Worm (Caenorhabditis elegans) whole organism, L4/young adult: ENCODE measurements around the gene nhr-28.

ENCODE experiments used
- W03F9.2 ChIP-seq: fragments of 150-350 bp; optimal IDR thresholded peaks from 2 replicates; lab custom pipeline; 2014; ENCODE audit warnings: missing biosample characterization, missing genetic modification characterization
- dao-5 ChIP-seq: sonication (generic microtip); optimal IDR thresholded peaks from 2 replicates; lab custom pipeline; 2016; ENCODE audit warnings: missing genotype, missing genetic modification characterization, moderate library complexity, missing compliant biosample characterization
- him-1 ChIP-seq: sonication (generic microtip); optimal IDR thresholded peaks from 2 replicates; lab custom pipeline; 2016; ENCODE audit warnings: missing genotype, missing genetic modification reagents, missing genetic modification characterization, missing compliant biosample characterization

nhr-28 gene

DNA sequence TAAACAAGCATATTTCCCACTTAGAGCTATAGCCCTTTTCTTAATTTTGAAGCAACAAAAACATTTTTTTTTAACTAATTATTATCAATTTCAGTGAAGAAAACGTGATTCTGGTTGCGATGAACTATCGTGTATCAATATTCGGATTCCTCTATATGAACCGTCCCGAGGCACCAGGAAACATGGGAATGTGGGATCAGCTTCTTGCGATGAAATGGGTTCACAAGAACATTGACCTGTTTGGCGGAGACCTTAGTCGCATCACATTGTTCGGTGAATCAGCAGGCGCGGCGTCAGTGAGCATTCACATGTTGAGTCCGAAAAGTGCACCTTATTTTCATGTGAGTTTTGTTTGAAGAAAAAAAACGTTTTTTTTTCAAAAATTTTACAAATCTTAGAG lies 14.2 kb downstream of the nhr-28 start:
- TF ChIP-seq him-1 (tag; lab: Kevin White, UChicago) (no peak), dao-5 (tag; lab: Kevin White, UChicago) (no peak), W03F9.2 (tag; lab: Kevin White, UChicago) (no peak)

DNA sequence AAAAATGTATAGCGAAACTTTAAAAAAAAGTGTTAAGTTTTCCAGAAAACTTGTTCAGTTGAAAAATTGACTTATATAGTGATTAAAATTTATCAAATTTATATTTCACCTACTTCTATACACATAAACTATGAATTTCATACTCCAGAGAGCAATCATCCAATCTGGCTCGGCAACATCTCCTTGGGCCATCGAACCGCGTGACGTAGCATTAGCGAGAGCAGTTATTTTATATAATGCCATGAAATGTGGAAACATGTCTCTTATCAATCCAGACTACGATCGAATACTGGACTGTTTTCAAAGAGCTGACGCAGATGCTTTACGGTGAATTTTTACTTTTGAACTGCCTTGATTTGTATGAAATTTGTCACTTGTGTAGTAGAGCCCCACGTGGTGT lies 14.7 kb downstream of the nhr-28 start:
- TF ChIP-seq dao-5 (tag; lab: Kevin White, UChicago) (no peak), W03F9.2 (tag; lab: Kevin White, UChicago) (no peak), him-1 (tag; lab: Kevin White, UChicago) (no peak)

DNA sequence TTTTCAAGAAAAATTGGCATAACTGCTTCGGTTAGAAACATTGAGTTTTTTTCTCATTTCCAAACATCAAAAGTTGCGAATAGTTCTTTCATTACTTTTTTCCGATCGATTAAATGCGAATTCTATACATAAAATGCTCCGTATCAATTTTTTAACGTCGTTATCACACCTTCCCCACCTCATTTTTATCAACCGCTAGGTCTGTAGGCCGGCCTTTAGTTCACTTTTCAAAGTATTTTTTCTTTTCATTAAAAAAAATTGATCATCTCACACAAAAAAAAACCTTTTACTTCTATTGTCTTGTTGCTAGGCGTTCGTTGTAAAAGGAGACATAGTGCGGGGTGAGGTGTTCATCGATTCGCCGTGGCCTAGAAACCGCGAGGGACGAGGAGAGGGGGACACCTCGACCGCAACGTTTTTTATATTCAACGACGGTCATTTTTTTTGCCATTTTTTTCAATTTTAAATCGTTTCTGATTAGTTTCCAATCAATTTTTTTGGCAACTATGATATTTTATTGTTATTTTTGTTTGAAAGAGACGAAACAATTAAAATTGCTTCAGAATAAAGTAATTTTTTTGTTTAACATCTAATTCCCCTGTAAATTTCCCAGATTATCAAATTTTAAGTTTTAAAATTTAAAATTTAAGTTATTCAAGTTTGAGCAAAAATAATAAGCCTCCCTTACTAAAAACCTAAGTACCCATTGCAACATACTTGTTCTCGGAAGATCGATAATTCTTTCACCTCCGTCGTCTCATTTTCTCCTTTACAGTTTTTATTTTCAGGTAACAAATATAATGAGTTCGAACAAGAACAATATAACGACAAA lies 21.2 kb downstream of the nhr-28 start, which contains the start of gene sur-7:
sur-7 (plus strand) TSS at position 782 of the 832 bp plus-strand sequence.
- no peak for TF ChIP-seq W03F9.2 (tag; lab: Kevin White, UChicago)
- no peak for TF ChIP-seq him-1 (tag; lab: Kevin White, UChicago)
- no peak for TF ChIP-seq dao-5 (tag; lab: Kevin White, UChicago)

DNA sequence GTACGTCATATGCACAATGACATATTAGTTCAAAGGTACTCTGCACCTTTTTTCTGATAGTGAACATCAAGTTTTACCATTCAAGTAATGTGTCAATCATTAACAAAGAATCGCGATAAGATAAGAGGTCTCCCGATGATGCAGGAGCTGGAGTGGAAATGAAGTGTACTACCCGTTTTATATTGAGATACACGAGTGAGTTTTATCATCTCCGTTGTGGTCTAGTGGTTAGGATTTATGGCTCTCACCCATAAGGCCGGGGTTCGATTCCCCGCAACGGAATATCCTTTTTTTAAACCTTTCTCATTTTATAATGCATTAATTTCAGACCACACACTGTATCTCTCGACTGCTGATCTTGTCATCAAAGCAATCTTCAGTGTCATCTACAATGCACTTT lies 23.1 kb downstream of the nhr-28 start:
- TF ChIP-seq W03F9.2 (tag; lab: Kevin White, UChicago) (peak; percentile 59), him-1 (tag; lab: Kevin White, UChicago) (peak; percentile 7), dao-5 (tag; lab: Kevin White, UChicago) (peak; percentile 40)

DNA sequence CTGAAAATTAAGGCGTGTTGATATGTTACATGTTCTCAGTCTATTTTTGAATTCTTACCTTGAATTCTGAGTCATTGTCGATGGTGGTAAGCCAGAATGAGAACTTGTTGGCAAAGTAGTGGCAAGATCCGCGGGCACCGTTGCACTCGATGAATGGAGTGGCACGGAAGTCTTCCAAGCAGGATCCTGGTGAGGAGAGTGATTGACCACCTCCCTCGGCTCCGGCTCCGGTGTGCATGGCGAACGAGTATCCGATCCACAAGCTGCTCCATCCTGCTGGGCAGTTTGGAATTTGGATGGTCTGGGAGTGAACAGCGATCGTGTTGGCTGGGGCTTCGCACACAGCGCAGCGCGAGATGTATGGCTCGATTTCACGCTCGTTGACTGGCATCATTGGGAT lies 26.3 kb downstream of the nhr-28 start:
- TF ChIP-seq W03F9.2 (tag; lab: Kevin White, UChicago) (no peak), dao-5 (tag; lab: Kevin White, UChicago) (no peak), him-1 (tag; lab: Kevin White, UChicago) (no peak)

DNA sequence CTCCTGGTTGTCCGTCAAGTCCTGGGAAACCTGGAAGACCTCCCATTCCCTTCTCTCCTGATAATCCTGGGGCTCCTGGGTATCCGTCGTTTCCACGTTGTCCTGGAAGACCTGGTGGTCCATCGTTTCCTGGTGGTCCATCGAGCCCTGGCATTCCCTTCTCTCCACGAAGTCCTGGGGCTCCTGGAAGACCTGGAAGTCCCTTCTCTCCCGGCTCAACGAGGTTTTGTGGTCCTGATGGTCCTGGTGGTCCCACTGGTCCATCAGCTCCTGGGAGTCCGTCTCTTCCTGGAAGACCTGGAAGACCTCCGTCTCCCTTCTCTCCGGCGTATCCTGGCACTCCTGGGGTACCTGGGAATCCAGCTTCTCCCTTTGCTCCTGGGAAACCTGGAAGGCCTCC lies 27.1 kb downstream of the nhr-28 start:
- TF ChIP-seq W03F9.2 (tag; lab: Kevin White, UChicago) (no peak), dao-5 (tag; lab: Kevin White, UChicago) (no peak), him-1 (tag; lab: Kevin White, UChicago) (no peak)

DNA sequence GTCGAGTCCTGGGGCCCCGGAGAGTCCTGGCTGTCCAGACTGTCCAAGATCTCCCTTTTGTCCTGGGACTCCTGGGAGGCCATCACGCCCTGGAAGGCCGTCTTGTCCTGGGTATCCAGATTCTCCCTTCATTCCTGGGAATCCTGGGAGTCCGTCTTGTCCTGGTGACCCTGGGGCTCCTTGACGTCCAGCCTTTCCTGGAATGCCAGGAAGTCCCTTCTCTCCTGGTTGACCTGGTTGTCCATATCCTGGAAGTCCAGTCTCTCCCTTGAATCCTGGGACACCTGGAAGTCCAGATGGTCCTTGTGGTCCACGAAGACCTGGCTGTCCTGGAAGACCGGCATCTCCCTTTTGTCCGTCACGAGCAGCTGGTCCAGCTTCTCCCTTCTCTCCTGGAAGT lies 28.3 kb downstream of the nhr-28 start:
- TF ChIP-seq him-1 (tag; lab: Kevin White, UChicago) (no peak), W03F9.2 (tag; lab: Kevin White, UChicago) (no peak), dao-5 (tag; lab: Kevin White, UChicago) (no peak)

DNA sequence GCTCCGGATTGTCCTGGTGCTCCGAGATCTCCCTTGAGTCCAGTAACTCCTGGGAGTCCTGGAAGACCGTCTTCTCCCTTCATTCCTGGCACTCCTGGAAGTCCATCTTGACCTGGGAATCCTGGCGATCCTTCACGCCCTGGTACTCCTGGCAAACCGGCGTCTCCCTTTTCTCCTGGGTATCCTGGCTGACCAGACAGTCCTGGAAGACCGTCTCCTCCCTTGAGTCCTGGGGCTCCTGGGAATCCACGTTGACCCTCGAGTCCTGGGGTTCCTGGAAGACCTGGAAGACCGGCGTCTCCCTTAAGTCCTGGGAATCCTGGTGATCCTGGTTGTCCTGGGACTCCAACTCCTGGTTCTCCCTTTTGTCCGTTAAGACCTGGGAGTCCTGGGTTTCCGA lies 29.2 kb downstream of the nhr-28 start:
- TF ChIP-seq W03F9.2 (tag; lab: Kevin White, UChicago) (no peak), dao-5 (tag; lab: Kevin White, UChicago) (no peak), him-1 (tag; lab: Kevin White, UChicago) (no peak)

DNA sequence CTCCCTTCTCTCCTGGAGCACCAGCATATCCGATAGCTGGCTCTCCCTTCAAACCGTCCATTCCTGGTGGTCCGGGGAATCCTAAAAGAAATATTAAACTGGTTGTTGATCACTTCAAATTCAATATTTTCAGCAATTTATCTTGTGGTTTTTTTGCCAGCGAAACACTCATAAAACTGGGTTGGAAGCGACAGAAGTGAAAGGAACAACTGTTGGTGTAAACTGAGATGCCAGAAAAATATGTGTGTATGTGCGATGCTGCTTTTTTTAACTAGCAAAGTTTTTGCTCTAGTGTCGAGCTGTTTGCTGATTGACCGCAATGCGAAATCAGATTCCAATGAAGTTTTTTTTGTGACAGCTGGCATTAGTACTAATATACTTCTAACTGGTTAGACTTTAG lies 32.4 kb downstream of the nhr-28 start:
- TF ChIP-seq him-1 (tag; lab: Kevin White, UChicago) (no peak), W03F9.2 (tag; lab: Kevin White, UChicago) (no peak), dao-5 (tag; lab: Kevin White, UChicago) (no peak)

DNA sequence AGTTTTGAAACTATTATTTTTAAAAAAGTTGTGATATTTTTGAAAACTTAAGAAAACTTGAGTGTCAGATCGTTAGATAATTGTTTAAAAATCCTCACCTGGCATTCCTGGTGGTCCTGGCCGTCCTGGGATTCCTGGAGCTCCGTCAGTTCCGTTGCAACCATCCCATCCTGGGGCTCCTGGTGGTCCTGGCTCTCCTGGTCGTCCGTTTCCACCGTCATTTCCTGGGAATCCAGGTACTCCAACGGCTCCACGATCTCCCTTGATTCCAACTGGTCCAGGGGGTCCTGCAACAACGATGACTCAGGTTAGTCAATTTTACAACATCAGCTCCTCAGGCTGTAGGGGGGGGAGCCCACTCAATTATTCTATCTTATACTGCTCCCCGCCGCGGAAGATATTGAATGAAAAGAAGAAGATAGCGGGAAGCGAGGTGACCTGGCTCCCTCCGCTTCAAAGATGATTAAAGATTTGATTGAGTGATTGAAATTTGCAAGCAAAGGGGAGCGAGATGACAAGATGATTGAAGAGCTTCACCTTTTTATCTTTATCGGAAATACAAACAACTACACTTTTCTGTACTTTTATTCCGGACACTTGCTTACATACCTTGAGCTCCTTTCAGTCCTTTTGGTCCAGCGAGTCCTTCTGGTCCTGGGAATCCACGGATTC lies 33.0 kb downstream of the nhr-28 start:
- TF ChIP-seq him-1 (tag; lab: Kevin White, UChicago) (no peak), W03F9.2 (tag; lab: Kevin White, UChicago) (no peak), dao-5 (tag; lab: Kevin White, UChicago) (no peak)

DNA sequence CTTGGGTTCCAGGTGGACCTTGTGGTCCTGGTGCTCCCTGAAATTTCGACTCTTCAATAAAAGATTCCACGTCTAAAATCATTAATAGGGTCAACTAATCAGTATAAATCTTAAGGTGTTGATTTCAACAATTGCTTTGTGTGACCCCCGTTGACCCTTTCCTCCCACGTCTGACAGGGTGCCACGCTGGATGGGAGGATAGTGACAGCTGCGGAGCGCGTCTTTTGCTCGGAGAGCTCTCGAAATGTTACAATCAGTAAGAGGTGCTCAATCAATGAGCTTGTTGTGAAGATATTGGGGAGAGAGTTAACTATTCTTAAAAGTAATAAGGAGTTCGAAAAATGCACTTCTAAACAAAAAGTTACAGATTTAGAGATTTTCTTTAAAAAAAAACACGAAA lies 33.6 kb downstream of the nhr-28 start:
- TF ChIP-seq him-1 (tag; lab: Kevin White, UChicago), result no peak
- no peak for TF ChIP-seq W03F9.2 (tag; lab: Kevin White, UChicago)
- no peak for TF ChIP-seq dao-5 (tag; lab: Kevin White, UChicago)

DNA sequence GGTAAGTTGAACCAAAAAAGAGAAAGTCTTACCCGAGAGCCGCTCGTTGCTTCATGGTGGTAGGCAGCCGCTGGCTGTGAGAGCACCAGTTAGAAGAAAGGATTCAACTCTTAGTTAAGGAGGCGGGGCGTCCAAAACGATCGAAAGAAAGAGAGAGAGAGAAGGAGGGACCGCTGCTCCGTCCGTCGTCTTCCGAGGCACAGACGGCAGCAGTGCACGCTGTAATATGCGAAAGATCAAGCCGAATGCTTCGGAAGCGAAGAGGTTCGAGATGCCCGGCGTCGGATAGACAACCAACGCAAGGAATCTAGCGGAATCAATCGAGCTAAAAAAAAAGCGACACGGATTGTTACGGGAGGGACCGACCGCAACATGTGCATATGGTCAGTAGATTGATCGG lies 34.5 kb downstream of the nhr-28 start, which contains the start of gene let-2:
let-2 (minus strand) TSS at position 68 of the 400 bp plus-strand sequence.
- TF ChIP-seq him-1 (tag; lab: Kevin White, UChicago), result no peak
- TF ChIP-seq W03F9.2 (tag; lab: Kevin White, UChicago), result no peak

DNA sequence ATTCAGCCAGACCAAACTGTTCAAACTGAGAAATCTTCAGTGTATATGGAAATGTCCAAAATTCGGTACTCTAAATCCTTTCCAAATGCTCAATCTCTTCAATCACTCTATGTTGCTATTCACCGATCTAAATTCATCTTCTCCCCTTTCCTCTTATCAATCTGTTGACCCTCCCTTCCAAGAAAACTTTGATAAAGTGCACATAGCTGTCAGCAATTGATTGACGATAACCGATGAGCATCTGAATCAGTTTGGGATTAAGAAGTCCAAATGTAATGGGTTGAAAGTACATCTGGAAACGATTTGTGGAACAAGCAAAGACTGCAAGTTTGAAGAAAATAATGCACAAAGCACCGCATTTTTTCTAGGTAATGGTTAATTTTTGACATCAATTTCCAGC lies 35.2 kb downstream of the nhr-28 start:
- no peak for TF ChIP-seq W03F9.2 (tag; lab: Kevin White, UChicago)
- TF ChIP-seq dao-5 (tag; lab: Kevin White, UChicago), result no peak
- no peak for TF ChIP-seq him-1 (tag; lab: Kevin White, UChicago)
